Fruit fly (Drosophila melanogaster) whole organism, embryonic: ENCODE measurements around the gene kirre.

Experiments
- BtbVII ChIP-seq: fragments of 200-800 bp; sonication (Bioruptor generic); optimal IDR thresholded peaks from 3 replicates; lab custom pipeline; 2017; ENCODE audit warnings: missing biosample characterization, mild to moderate bottlenecking, missing genetic modification characterization
- CG12219 ChIP-seq: fragments of 200-800 bp; sonication (Bioruptor generic); optimal IDR thresholded peaks from 3 replicates; lab custom pipeline; 2018; ENCODE audit warnings: missing biosample characterization, mild to moderate bottlenecking, missing genetic modification characterization
- CG16813 ChIP-seq: fragments of 200-800 bp; sonication (Bioruptor generic); IDR thresholded peaks from 3 replicates; pipeline ENCODE4 v1.3.6; 2022; ENCODE audit warnings: missing biosample characterization, missing genetic modification characterization; ENCODE audit not compliant: partially characterized antibody
- CG17385 ChIP-seq: fragments of 200-800 bp; sonication (Bioruptor generic); optimal IDR thresholded peaks from 3 replicates; lab custom pipeline; 2018; ENCODE audit warnings: missing biosample characterization, mild to moderate bottlenecking, missing genetic modification characterization
- CG18262 ChIP-seq: fragments of 200-800 bp; optimal IDR thresholded peaks from 3 replicates; lab custom pipeline; 2019; ENCODE audit warnings: missing biosample characterization, mild to moderate bottlenecking, missing genetic modification characterization, moderate library complexity
- CG2129 ChIP-seq: fragments of 200-800 bp; sonication (Bioruptor generic); IDR thresholded peaks from 2 replicates; pipeline ENCODE4 v1.3.6; 2022; ENCODE audit warnings: missing biosample characterization, missing genetic modification characterization; ENCODE audit not compliant: partially characterized antibody
- CG30403 ChIP-seq: fragments of 200-800 bp; sonication (Bioruptor generic); optimal IDR thresholded peaks from 3 replicates; lab custom pipeline; 2016; ENCODE audit warnings: missing biosample characterization, missing genetic modification characterization
- CG30431 ChIP-seq: fragments of 200-800 bp; sonication (Bioruptor generic); optimal IDR thresholded peaks from 2 replicates; lab custom pipeline; 2017; ENCODE audit warnings: missing biosample characterization, missing genetic modification characterization
- CG31365 ChIP-seq: fragments of 200-800 bp; sonication (Bioruptor generic); optimal IDR thresholded peaks from 2 replicates; lab custom pipeline; 2018; ENCODE audit warnings: missing biosample characterization, mild to moderate bottlenecking, missing genetic modification characterization
- CG3281 ChIP-seq: fragments of 200-800 bp; sonication (Bioruptor generic); optimal IDR thresholded peaks from 3 replicates; lab custom pipeline; 2017; ENCODE audit warnings: missing biosample characterization, mild to moderate bottlenecking, missing genetic modification characterization
- CG34376 ChIP-seq: fragments of 200-800 bp; sonication (Bioruptor generic); optimal IDR thresholded peaks from 2 replicates; lab custom pipeline; 2018; ENCODE audit warnings: missing biosample characterization, mild to moderate bottlenecking, missing genetic modification characterization
- CG3995 ChIP-seq: fragments of 200-800 bp; sonication (Bioruptor generic); optimal IDR thresholded peaks from 3 replicates; lab custom pipeline; 2016; ENCODE audit warnings: missing biosample characterization, missing genetic modification characterization
- CG7357 ChIP-seq: fragments of 200-800 bp; sonication (Bioruptor generic); IDR thresholded peaks from 3 replicates; pipeline ENCODE4 v1.3.6; 2022; ENCODE audit warnings: missing biosample characterization, missing genetic modification characterization
- CG7372 ChIP-seq: fragments of 200-800 bp; sonication (Bioruptor generic); IDR thresholded peaks from 2 replicates; pipeline ENCODE4 v1.3.6; 2022; ENCODE audit warnings: missing biosample characterization, missing genetic modification characterization
- CG7987 ChIP-seq: fragments of 200-800 bp; sonication (Bioruptor generic); optimal IDR thresholded peaks from 2 replicates; lab custom pipeline; 2018; ENCODE audit warnings: missing biosample characterization, mild to moderate bottlenecking, missing genetic modification characterization, moderate library complexity
- CG9609 ChIP-seq: fragments of 200-800 bp; sonication (Bioruptor generic); optimal IDR thresholded peaks from 3 replicates; lab custom pipeline; 2016; ENCODE audit warnings: missing biosample characterization, missing genetic modification characterization
- CHES-1-like ChIP-seq: fragments of 200-800 bp; sonication (Bioruptor generic); optimal IDR thresholded peaks from 2 replicates; lab custom pipeline; 2016; ENCODE audit warnings: missing biosample characterization, missing genetic modification characterization
- Dbx ChIP-seq: fragments of 200-800 bp; sonication (Bioruptor generic); IDR thresholded peaks from 3 replicates; pipeline ENCODE4 v1.3.6; 2022; ENCODE audit warnings: missing biosample characterization, missing genetic modification characterization
- Dek ChIP-seq: fragments of 200-800 bp; sonication (Bioruptor generic); optimal IDR thresholded peaks from 3 replicates; lab custom pipeline; 2019; ENCODE audit warnings: missing biosample characterization, mild to moderate bottlenecking, missing genetic modification characterization, moderate library complexity
- Doc2 ChIP-seq: fragments of 200-800 bp; sonication (Bioruptor generic); IDR thresholded peaks from 2 replicates; pipeline ENCODE4 v1.3.6; 2022; ENCODE audit warnings: missing biosample characterization, missing genetic modification characterization
- Drgx ChIP-seq: fragments of 200-800 bp; sonication (Bioruptor generic); IDR thresholded peaks from 2 replicates; pipeline ENCODE4 v1.3.6; 2022; ENCODE audit warnings: missing biosample characterization, missing genetic modification characterization
- HLH4C ChIP-seq: fragments of 200-800 bp; sonication (Bioruptor generic); IDR thresholded peaks from 3 replicates; pipeline ENCODE4 v1.3.6; 2022; ENCODE audit warnings: missing biosample characterization, missing genetic modification characterization; ENCODE audit not compliant: partially characterized antibody
- Jarid2 ChIP-seq: fragments of 200-800 bp; sonication (Bioruptor generic); optimal IDR thresholded peaks from 3 replicates; lab custom pipeline; 2017; ENCODE audit warnings: mild to moderate bottlenecking, missing biosample characterization, missing genetic modification reagents, missing genetic modification characterization
- Lhr ChIP-seq: fragments of 200-800 bp; sonication (Bioruptor generic); optimal IDR thresholded peaks from 3 replicates; lab custom pipeline; 2017; ENCODE audit warnings: mild to moderate bottlenecking, missing biosample characterization, missing genetic modification reagents, missing genetic modification characterization
- Max ChIP-seq: fragments of 200-800 bp; sonication (Bioruptor generic); optimal IDR thresholded peaks from 2 replicates; lab custom pipeline; 2016; ENCODE audit warnings: missing biosample characterization, mild to moderate bottlenecking, missing genetic modification characterization
- Myb ChIP-seq: fragments of 200-800 bp; sonication (Bioruptor generic); optimal IDR thresholded peaks from 2 replicates; lab custom pipeline; 2016; ENCODE audit warnings: missing biosample characterization, missing genetic modification characterization
- NC2α ChIP-seq: fragments of 200-800 bp; sonication (Bioruptor generic); optimal IDR thresholded peaks from 2 replicates; lab custom pipeline; 2016; ENCODE audit warnings: missing biosample characterization, missing genetic modification characterization
- NfI ChIP-seq: fragments of 200-800 bp; sonication (Bioruptor generic); optimal IDR thresholded peaks from 3 replicates; lab custom pipeline; 2018; ENCODE audit warnings: missing biosample characterization, mild to moderate bottlenecking, missing genetic modification characterization, moderate library complexity
- Ravus ChIP-seq: fragments of 200-800 bp; sonication (Bioruptor generic); IDR thresholded peaks from 2 replicates; pipeline ENCODE4 v1.3.6; 2022; ENCODE audit warnings: missing biosample characterization, missing genetic modification characterization
- abd-A ChIP-seq: fragments of 200-800 bp; sonication (Bioruptor generic); optimal IDR thresholded peaks from 3 replicates; lab custom pipeline; 2019; ENCODE audit warnings: missing biosample characterization, mild to moderate bottlenecking, missing genetic modification characterization, moderate library complexity
- br ChIP-seq: fragments of >200 bp; optimal IDR thresholded peaks from 2 replicates; lab custom pipeline; 2017
- bsh ChIP-seq, 2 experiments: fragments of 200-800 bp; sonication (Bioruptor generic); optimal IDR thresholded peaks; 2 replicates each; lab custom pipeline; 2017 to 2018; ENCODE audit warnings: mild to moderate bottlenecking in 2 of 2, missing biosample characterization in 2 of 2, missing genetic modification characterization in 2 of 2, moderate library complexity in 1 of 2
- cas ChIP-seq: fragments of 200-800 bp; sonication (Bioruptor generic); IDR thresholded peaks from 2 replicates; pipeline ENCODE4 v1.3.6; 2022; ENCODE audit warnings: missing biosample characterization, missing genetic modification characterization
- dan ChIP-seq: fragments of 200-800 bp; sonication (Bioruptor generic); IDR thresholded peaks from 2 replicates; pipeline ENCODE4 v1.3.6; 2022; ENCODE audit warnings: missing biosample characterization, missing genetic modification characterization
- eve ChIP-seq, 2 experiments: fragments of >200 bp; optimal IDR thresholded peaks; 2 replicates each; lab custom pipeline; 2017; ENCODE audit warnings: missing biosample characterization in 2 of 2, missing genetic modification characterization in 2 of 2
- fd64A ChIP-seq: fragments of 200-800 bp; sonication (Bioruptor generic); optimal IDR thresholded peaks from 3 replicates; lab custom pipeline; 2018; ENCODE audit warnings: missing biosample characterization, mild to moderate bottlenecking, missing genetic modification characterization
- fd96Cb ChIP-seq: fragments of 200-800 bp; sonication (Bioruptor generic); optimal IDR thresholded peaks from 2 replicates; lab custom pipeline; 2018; ENCODE audit warnings: missing biosample characterization, mild to moderate bottlenecking, missing genetic modification characterization, moderate library complexity
- gt ChIP-seq: fragments of 200-800 bp; sonication (Bioruptor generic); IDR thresholded peaks from 2 replicates; pipeline ENCODE4 v1.3.6; 2022; ENCODE audit warnings: missing biosample characterization, missing genetic modification characterization
- kay ChIP-seq: fragments of 200-800 bp; sonication (Bioruptor generic); optimal IDR thresholded peaks from 2 replicates; lab custom pipeline; 2016; ENCODE audit warnings: missing biosample characterization, missing genetic modification characterization
- ken ChIP-seq: fragments of 200-800 bp; sonication (Bioruptor generic); IDR thresholded peaks from 3 replicates; pipeline ENCODE4 v1.3.6; 2022; ENCODE audit warnings: missing biosample characterization, missing genetic modification characterization
- kni ChIP-seq: fragments of 200-800 bp; sonication (Bioruptor generic); optimal IDR thresholded peaks from 3 replicates; lab custom pipeline; 2017; ENCODE audit warnings: mild to moderate bottlenecking, missing biosample characterization, missing genetic modification reagents, missing genetic modification characterization
- maf-S ChIP-seq: fragments of 200-800 bp; sonication (Bioruptor generic); optimal IDR thresholded peaks from 2 replicates; lab custom pipeline; 2016; ENCODE audit warnings: missing biosample characterization, missing genetic modification characterization
- oc ChIP-seq: fragments of 200-800 bp; sonication (Bioruptor generic); optimal IDR thresholded peaks from 2 replicates; lab custom pipeline; 2018; ENCODE audit warnings: missing biosample characterization, mild to moderate bottlenecking, missing genetic modification characterization, moderate library complexity
- pho ChIP-seq: fragments of 200-800 bp; sonication (Bioruptor generic); optimal IDR thresholded peaks from 2 replicates; lab custom pipeline; 2016; ENCODE audit warnings: missing biosample characterization, missing genetic modification characterization
- repo ChIP-seq: fragments of 200-800 bp; sonication (Bioruptor generic); optimal IDR thresholded peaks from 2 replicates; lab custom pipeline; 2016; ENCODE audit warnings: missing biosample characterization, missing genetic modification characterization
- scrt ChIP-seq: fragments of 200-800 bp; sonication (Bioruptor generic); optimal IDR thresholded peaks from 2 replicates; lab custom pipeline; 2018; ENCODE audit warnings: missing biosample characterization, mild to moderate bottlenecking, missing genetic modification characterization, moderate library complexity
- sd ChIP-seq: fragments of 200-800 bp; sonication (Bioruptor generic); optimal IDR thresholded peaks from 3 replicates; lab custom pipeline; 2018; ENCODE audit warnings: missing biosample characterization, mild to moderate bottlenecking, missing genetic modification characterization, moderate library complexity
- sr ChIP-seq: fragments of 200-800 bp; sonication (Bioruptor generic); IDR thresholded peaks from 3 replicates; pipeline ENCODE4 v1.3.6; 2022; ENCODE audit warnings: missing biosample characterization, missing genetic modification characterization
- stwl ChIP-seq: fragments of 200-800 bp; sonication (Bioruptor generic); optimal IDR thresholded peaks from 3 replicates; lab custom pipeline; 2018; ENCODE audit warnings: missing biosample characterization, mild to moderate bottlenecking, missing genetic modification characterization, moderate library complexity
- unc-4 ChIP-seq: fragments of 200-800 bp; sonication (Bioruptor generic); IDR thresholded peaks from 2 replicates; pipeline ENCODE4 v1.3.6; 2022; ENCODE audit warnings: missing biosample characterization, missing genetic modification characterization; ENCODE audit not compliant: partially characterized antibody
- unpg ChIP-seq: fragments of 200-800 bp; sonication (Bioruptor generic); optimal IDR thresholded peaks from 3 replicates; lab custom pipeline; 2018; ENCODE audit warnings: missing biosample characterization, mild to moderate bottlenecking, missing genetic modification characterization, moderate library complexity

Gene kirre

DNA sequence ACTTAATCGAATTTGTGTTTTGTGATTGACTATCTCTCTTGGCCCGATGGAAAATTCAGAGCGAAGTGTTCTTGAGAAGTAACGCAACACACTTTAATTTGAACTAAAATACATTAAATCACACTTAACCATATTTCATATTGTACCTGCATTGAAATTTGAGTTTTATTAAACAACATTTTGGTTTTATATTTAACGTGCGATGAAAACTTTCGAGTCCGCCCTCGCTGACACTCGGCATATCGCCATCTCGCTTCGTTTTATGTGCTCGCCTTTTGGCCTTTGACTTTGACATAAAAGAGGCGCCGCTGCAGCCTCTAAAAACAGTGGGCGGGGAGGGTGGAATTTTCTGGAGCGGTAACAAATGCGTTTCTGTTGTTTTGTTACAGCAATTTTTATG, 282.3 kb downstream of the kirre start (continued):
- TF ChIP-seq maf-S (GFP tag; lab: Kevin White, UChicago) (no peak), CG9609 (GFP tag; lab: Kevin White, UChicago) (peak; percentile 57), HLH4C (no peak), NC2α (no peak), stwl (peak; percentile 16), Jarid2 (GFP tag; lab: Kevin White, UChicago) (peak; percentile 4), CG30431 (GFP tag; lab: Kevin White, UChicago) (peak; percentile 58), CG2129 (no peak), CG18262 (tag; lab: Kevin White, UChicago) (peak; percentile 76), oc (tag; lab: Kevin White, UChicago) (peak; percentile 51), CG3281 (GFP tag; lab: Kevin White, UChicago) (peak; percentile 18), cas (GFP tag; lab: Robert Waterston, UW) (no peak), unpg (peak; percentile 69), CG12219 (GFP tag; lab: Kevin White, UChicago) (peak; percentile 64), Myb (peak; percentile 32), Max (GFP tag; lab: Kevin White, UChicago) (peak; percentile 11), CG16813 (GFP tag; lab: Robert Waterston, UW) (no peak), Dbx (GFP tag; lab: Robert Waterston, UW) (no peak), NfI (GFP tag; lab: Kevin White, UChicago) (peak; percentile 21), BtbVII (GFP tag; lab: Kevin White, UChicago) (peak; percentile 5), CG30403 (GFP tag; lab: Kevin White, UChicago) (peak; percentile 69), CHES-1-like (GFP tag; lab: Kevin White, UChicago) (peak; percentile 43), Doc2 (GFP tag; lab: Robert Waterston, UW) (no peak), repo (no peak), fd64A (peak; percentile 48), fd96Cb (peak; percentile 72), CG7987 (no peak), abd-A (peak; percentile 66), Ravus (GFP tag; lab: Robert Waterston, UW) (no peak), pho (no peak), CG31365 (tag; lab: Kevin White, UChicago) (peak; percentile 26), bsh (GFP tag; optimal IDR thresholded peaks at IDR 0.05; lab: Kevin White, UChicago) (peak in 1 of 2 experiments; percentile 85), CG17385 (GFP tag; lab: Kevin White, UChicago) (peak; percentile 46), Drgx (GFP tag; lab: Robert Waterston, UW) (no peak), Lhr (GFP tag; lab: Kevin White, UChicago) (peak; percentile 18), Dek (tag; lab: Kevin White, UChicago) (no peak), sd (tag; lab: Kevin White, UChicago) (peak; percentile 20), CG7357 (GFP tag; lab: Robert Waterston, UW) (peak; percentile 69; the same call in 2 of the 3 replicates), sr (GFP tag; lab: Robert Waterston, UW) (peak; percentile 17; the same call in 1 of the 3 replicates), unc-4 (GFP tag; lab: Robert Waterston, UW) (no peak), ken (GFP tag; lab: Robert Waterston, UW) (peak; percentile 82), kni (GFP tag; lab: Kevin White, UChicago) (no peak), gt (peak; percentile 52; the same call in 1 of the 2 replicates), eve (GFP tag; optimal IDR thresholded peaks at IDR 0.05; lab: Kevin White, UChicago) (peak in 1 of 2 experiments; percentile 47), CG3995 (GFP tag; lab: Kevin White, UChicago) (no peak), dan (no peak), scrt (GFP tag; lab: Kevin White, UChicago) (peak; percentile 52), br (lab: Kevin White, UChicago) (no peak), kay (GFP tag; lab: Kevin White, UChicago) (peak; percentile 20), CG34376 (no peak), CG7372 (GFP tag; lab: Robert Waterston, UW) (no peak)
